Worm (Caenorhabditis elegans): ENCODE results near the gene K01A12.4.

DNA sequence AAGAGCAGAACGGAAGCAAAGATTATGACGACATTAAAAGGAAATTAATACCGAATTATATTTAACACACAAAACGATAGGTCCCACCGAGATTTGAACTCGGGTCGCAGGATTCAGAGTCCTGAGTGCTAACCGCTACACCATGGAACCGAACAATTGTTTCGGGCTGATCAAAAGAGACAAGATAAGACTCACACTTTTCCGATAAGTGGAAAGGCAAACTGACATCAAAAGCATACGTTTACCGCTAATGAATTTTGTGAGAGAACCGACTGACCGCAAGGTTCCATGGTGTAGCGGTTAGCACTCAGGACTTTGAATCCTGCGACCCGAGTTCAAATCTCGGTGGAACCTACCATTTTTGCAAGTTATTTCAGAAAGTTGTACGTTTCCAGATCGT is 1.9 kb upstream of the K01A12.4 start:
- TF ChIP-seq nhr-237 (tag; optimal IDR thresholded peaks at IDR 0.05) (no peak), rnt-1 (tag; optimal IDR thresholded peaks at IDR 0.05) (peak; percentile 73)

Data from whole organism, L1 larva.